Worm (Caenorhabditis elegans): ENCODE measurements around the gene irg-4.

ce11 chrIV:12456613-12457012 is 21.0 kb downstream of the irg-4 start, which contains the start of gene C25G4.7:
- TF ChIP-seq snpc-4 (tag; optimal IDR thresholded peaks at IDR 0.05) (no peak), dsc-1 (tag; optimal IDR thresholded peaks at IDR 0.05) (no peak), snu-23 (GFP tag; optimal IDR thresholded peaks at IDR 0.05) (no peak), elt-2 (tag; optimal IDR thresholded peaks at IDR 0.05) (no peak), nhr-84 (tag; optimal IDR thresholded peaks at IDR 0.05) (no peak), fkh-10 (GFP tag; optimal IDR thresholded peaks at IDR 0.05) (no peak)

All from whole organism, L1 larva.